Worm (Caenorhabditis elegans): Measurements from ENCODE around the gene ZK688.12.

The ZK688.12 gene

ce11 chrIII:7952077-7952765 is 38.8 kb upstream of the ZK688.12 start, which contains the start of gene C29E4.15:
Gene C29E4.15, plus strand, starts transcription at chrIII:7952623.
- TF ChIP-seq nhr-2 (tag; optimal IDR thresholded peaks at IDR 0.05) (no peak), blmp-1 (tag; optimal IDR thresholded peaks at IDR 0.05) (no peak), mep-1 (tag; optimal IDR thresholded peaks at IDR 0.05) (peak; percentile 14), lsy-2 (tag; optimal IDR thresholded peaks at IDR 0.05) (peak; percentile 24), unc-120 (tag; optimal IDR thresholded peaks at IDR 0.05; ENCODE audit: poor library complexity, severe bottlenecking) (no peak)

ce11 chrIII:7950447-7950846 is 37.1 kb upstream of the ZK688.12 start:
- TF ChIP-seq lin-32 (GFP tag; optimal IDR thresholded peaks at IDR 0.05) (no peak), sptf-1 (tag; optimal IDR thresholded peaks at IDR 0.05) (no peak), nhr-76 (tag; optimal IDR thresholded peaks at IDR 0.05) (no peak), snpc-4 (tag; optimal IDR thresholded peaks at IDR 0.05) (no peak), ceh-39 (tag; optimal IDR thresholded peaks at IDR 0.05) (no peak), ham-2 (GFP tag; optimal IDR thresholded peaks at IDR 0.05) (no peak), mls-2 (tag; optimal IDR thresholded peaks at IDR 0.05) (no peak), sem-2 (GFP tag; optimal IDR thresholded peaks at IDR 0.05) (no peak), ces-1 (GFP tag; optimal IDR thresholded peaks at IDR 0.05) (no peak), blmp-1 (tag; optimal IDR thresholded peaks at IDR 0.05) (no peak), lsy-2 (tag; optimal IDR thresholded peaks at IDR 0.05) (no peak), pha-4 (tag; optimal IDR thresholded peaks at IDR 0.05) (no peak), drap-1 (GFP tag; optimal IDR thresholded peaks at IDR 0.05) (no peak), cnd-1 (tag; optimal IDR thresholded peaks at IDR 0.05) (no peak), nhr-2 (tag; optimal IDR thresholded peaks at IDR 0.05) (no peak)

- TF ChIP-seq tbx-8 (GFP tag; optimal IDR thresholded peaks at IDR 0.05), result no peak
- no peak for TF ChIP-seq unc-39 (tag; optimal IDR thresholded peaks at IDR 0.05)
- no peak for TF ChIP-seq pha-4 (tag; optimal IDR thresholded peaks at IDR 0.05)
- TF ChIP-seq blmp-1 (tag; optimal IDR thresholded peaks at IDR 0.05), result no peak
- TF ChIP-seq drap-1 (GFP tag; optimal IDR thresholded peaks at IDR 0.05), result no peak
- TF ChIP-seq unc-62 (GFP tag; optimal IDR thresholded peaks at IDR 0.05), result no peak
- TF ChIP-seq flh-1 (GFP tag; optimal IDR thresholded peaks at IDR 0.05), result no peak
- no peak for TF ChIP-seq lsy-2 (tag; optimal IDR thresholded peaks at IDR 0.05)
- no peak for TF ChIP-seq hlh-1 (tag; optimal IDR thresholded peaks at IDR 0.05)
- no peak for TF ChIP-seq bed-3 (GFP tag; optimal IDR thresholded peaks at IDR 0.05)
- TF ChIP-seq cnd-1 (tag; optimal IDR thresholded peaks at IDR 0.05), result no peak
- TF ChIP-seq mls-2 (tag; optimal IDR thresholded peaks at IDR 0.05), result no peak
- TF ChIP-seq ces-1 (GFP tag; optimal IDR thresholded peaks at IDR 0.05), result no peak
- TF ChIP-seq M03D4.4 (tag; optimal IDR thresholded peaks at IDR 0.05), result no peak
- TF ChIP-seq unc-120 (tag; optimal IDR thresholded peaks at IDR 0.05; ENCODE audit: poor library complexity, severe bottlenecking), result no peak
Observed at ce11 chrIII:7948802-7949201, 35.4 kb upstream of the ZK688.12 start, which contains the start of gene col-90. Gene col-90, plus strand, starts transcription at chrIII:7948838.

- TF ChIP-seq elt-1 (tag; optimal IDR thresholded peaks at IDR 0.05; ENCODE audit: borderline replicate concordance, insufficient read depth), result no peak
- TF ChIP-seq zip-8 (tag; optimal IDR thresholded peaks at IDR 0.05), result no peak
- no peak for TF ChIP-seq cnd-1 (tag; optimal IDR thresholded peaks at IDR 0.05)
- no peak for TF ChIP-seq ham-2 (GFP tag; optimal IDR thresholded peaks at IDR 0.05)
- TF ChIP-seq mls-2 (tag; optimal IDR thresholded peaks at IDR 0.05), result no peak
- no peak for TF ChIP-seq lin-32 (GFP tag; optimal IDR thresholded peaks at IDR 0.05)
- no peak for TF ChIP-seq nhr-28 (tag; optimal IDR thresholded peaks at IDR 0.05)
- no peak for TF ChIP-seq tbx-8 (GFP tag; optimal IDR thresholded peaks at IDR 0.05)
- TF ChIP-seq unc-62 (GFP tag; optimal IDR thresholded peaks at IDR 0.05), result no peak
- TF ChIP-seq nhr-76 (tag; optimal IDR thresholded peaks at IDR 0.05), result no peak
- no peak for TF ChIP-seq unc-120 (tag; optimal IDR thresholded peaks at IDR 0.05; ENCODE audit: poor library complexity, severe bottlenecking)
- no peak for TF ChIP-seq mab-5 (tag; optimal IDR thresholded peaks at IDR 0.05)
- no peak for TF ChIP-seq lin-13 (tag; optimal IDR thresholded peaks at IDR 0.05)
- no peak for TF ChIP-seq ceh-43 (GFP tag; optimal IDR thresholded peaks at IDR 0.05)
- no peak for TF ChIP-seq pha-4 (tag; optimal IDR thresholded peaks at IDR 0.05)
- no peak for TF ChIP-seq ces-1 (GFP tag; optimal IDR thresholded peaks at IDR 0.05)
Observed at ce11 chrIII:7947677-7948076, 34.3 kb upstream of the ZK688.12 start.

ce11 chrIII:7946968-7947491 is 33.6 kb upstream of the ZK688.12 start, which contains the start of gene gsto-1:
Gene gsto-1, minus strand, starts transcription at chrIII:7947018.
- no peak for TF ChIP-seq elt-1 (tag; optimal IDR thresholded peaks at IDR 0.05; ENCODE audit: borderline replicate concordance, insufficient read depth)
- TF ChIP-seq mab-5 (tag; optimal IDR thresholded peaks at IDR 0.05), result no peak
- TF ChIP-seq pha-4 (tag; optimal IDR thresholded peaks at IDR 0.05), result no peak
- no peak for TF ChIP-seq snpc-4 (tag; optimal IDR thresholded peaks at IDR 0.05)
- no peak for TF ChIP-seq tbx-8 (GFP tag; optimal IDR thresholded peaks at IDR 0.05)
- TF ChIP-seq unc-62 (GFP tag; optimal IDR thresholded peaks at IDR 0.05), result no peak
- TF ChIP-seq nhr-237 (tag; optimal IDR thresholded peaks at IDR 0.05), result no peak
- no peak for TF ChIP-seq mep-1 (tag; optimal IDR thresholded peaks at IDR 0.05)
- no peak for TF ChIP-seq blmp-1 (tag; optimal IDR thresholded peaks at IDR 0.05)
- no peak for TF ChIP-seq drap-1 (GFP tag; optimal IDR thresholded peaks at IDR 0.05)
- no peak for TF ChIP-seq unc-39 (tag; optimal IDR thresholded peaks at IDR 0.05)
- no peak for TF ChIP-seq elt-3 (tag; optimal IDR thresholded peaks at IDR 0.05)
- TF ChIP-seq flh-1 (GFP tag; optimal IDR thresholded peaks at IDR 0.05), result no peak
